Worm (Caenorhabditis elegans) whole organism, L2 larva: ENCODE data around the gene ZK622.4.
A peak's percentile ranks its signal among the peaks of the same experiment; 100 is the strongest.

Experiments used
- C34F6.9 ChIP-seq: fragments of 150-350 bp; optimal IDR thresholded peaks from 2 replicates; lab custom pipeline; 2014; ENCODE audit warnings: missing biosample characterization, missing genetic modification characterization
- F13H6.1 ChIP-seq: sonication (generic microtip); optimal IDR thresholded peaks from 2 replicates; lab custom pipeline; 2016; ENCODE audit warnings: missing genetic modification characterization, missing compliant biosample characterization
- R02D3.7 ChIP-seq: fragments of 150-350 bp; optimal IDR thresholded peaks from 2 replicates; lab custom pipeline; 2014; ENCODE audit warnings: missing biosample characterization, missing genetic modification characterization
- Y55F3AM.14 ChIP-seq: fragments of 200-800 bp; sonication (Bioruptor generic); optimal IDR thresholded peaks from 2 replicates; lab custom pipeline; 2018; ENCODE audit warnings: mild to moderate bottlenecking, missing genetic modification characterization, missing compliant biosample characterization
- ZK546.5 ChIP-seq: sonication (generic microtip); optimal IDR thresholded peaks from 2 replicates; lab custom pipeline; 2017; ENCODE audit warnings: missing biosample characterization, missing genetic modification characterization
- alr-1 ChIP-seq: fragments of 150-350 bp; optimal IDR thresholded peaks from 2 replicates; lab custom pipeline; 2014; ENCODE audit warnings: missing biosample characterization, missing genetic modification characterization
- aly-2 ChIP-seq: fragments of 150-350 bp; optimal IDR thresholded peaks from 2 replicates; lab custom pipeline; 2014; ENCODE audit warnings: missing biosample characterization, missing genetic modification characterization
- ama-1 ChIP-seq: fragments of 150-350 bp; optimal IDR thresholded peaks from 2 replicates; lab custom pipeline; 2018; ENCODE audit warnings: inconsistent platforms
- ceh-16 ChIP-seq: fragments of 150-350 bp; optimal IDR thresholded peaks from 2 replicates; lab custom pipeline; 2014; ENCODE audit warnings: missing biosample characterization, missing genetic modification characterization
- ceh-82 ChIP-seq: fragments of 150-350 bp; optimal IDR thresholded peaks from 2 replicates; lab custom pipeline; 2014; ENCODE audit warnings: missing biosample characterization, missing genetic modification characterization
- crh-2 ChIP-seq: sonication (generic microtip); optimal IDR thresholded peaks from 2 replicates; lab custom pipeline; 2017; ENCODE audit warnings: missing biosample characterization, missing genetic modification characterization
- egl-27 ChIP-seq: sonication (generic microtip); optimal IDR thresholded peaks from 3 replicates; lab custom pipeline; 2017; ENCODE audit warnings: missing biosample characterization, missing genetic modification reagents, missing genetic modification characterization
- elt-1 ChIP-seq: fragments of 150-350 bp; optimal IDR thresholded peaks from 2 replicates; lab custom pipeline; 2014; ENCODE audit warnings: missing biosample characterization, missing genetic modification characterization
- elt-3 ChIP-seq: sonication (generic microtip); optimal IDR thresholded peaks from 2 replicates; lab custom pipeline; 2017; ENCODE audit warnings: missing biosample characterization, missing genetic modification characterization
- fos-1 ChIP-seq: fragments of 150-350 bp; optimal IDR thresholded peaks from 2 replicates; lab custom pipeline; 2014; ENCODE audit warnings: missing biosample characterization, missing genetic modification characterization
- lin-11 ChIP-seq: fragments of 150-350 bp; sonication (generic microtip); optimal IDR thresholded peaks from 2 replicates; lab custom pipeline; 2014; ENCODE audit warnings: missing biosample characterization, missing genetic modification characterization, inconsistent platforms, mixed read lengths
- lin-13 ChIP-seq: fragments of 150-350 bp; optimal IDR thresholded peaks from 2 replicates; lab custom pipeline; 2014; ENCODE audit warnings: missing biosample characterization, missing genetic modification reagents, missing genetic modification characterization
- lin-39 ChIP-seq: fragments of 150-350 bp; optimal IDR thresholded peaks from 2 replicates; lab custom pipeline; 2014; ENCODE audit warnings: missing biosample characterization, missing genetic modification reagents, missing genetic modification characterization
- lsy-2 ChIP-seq, 2 experiments: fragments of 150-350 bp in 1 of 2; sonication (generic microtip) in 1 of 2; optimal IDR thresholded peaks; 2 replicates each; lab custom pipeline; 2014 to 2017; ENCODE audit warnings: missing biosample characterization in 2 of 2, missing genetic modification characterization in 2 of 2
- mab-5 ChIP-seq: fragments of 150-350 bp; optimal IDR thresholded peaks from 2 replicates; lab custom pipeline; 2014; ENCODE audit warnings: missing biosample characterization, missing genetic modification characterization
- mdl-1 ChIP-seq, 2 experiments: fragments of 150-350 bp in 1 of 2; sonication (generic microtip) in 1 of 2; optimal IDR thresholded peaks; 2 replicates each; lab custom pipeline; 2017; ENCODE audit warnings: missing biosample characterization in 2 of 2, missing genetic modification characterization in 2 of 2
- nhr-10 ChIP-seq: sonication (generic microtip); optimal IDR thresholded peaks from 2 replicates; lab custom pipeline; 2017; ENCODE audit warnings: missing biosample characterization, missing genetic modification characterization
- nhr-12 ChIP-seq: fragments of 150-350 bp; optimal IDR thresholded peaks from 2 replicates; lab custom pipeline; 2014; ENCODE audit warnings: missing biosample characterization, missing genetic modification characterization
- nhr-129 ChIP-seq: fragments of 150-350 bp; optimal IDR thresholded peaks from 2 replicates; lab custom pipeline; 2014; ENCODE audit warnings: missing biosample characterization, missing genetic modification characterization
- nhr-21 ChIP-seq: fragments of 150-350 bp; optimal IDR thresholded peaks from 2 replicates; lab custom pipeline; 2014; ENCODE audit warnings: missing biosample characterization, missing genetic modification characterization
- nhr-237 ChIP-seq: fragments of 150-350 bp; optimal IDR thresholded peaks from 2 replicates; lab custom pipeline; 2014; ENCODE audit warnings: missing biosample characterization, missing genetic modification characterization
- nhr-25 ChIP-seq: fragments of 150-350 bp; sonication (generic microtip); optimal IDR thresholded peaks from 3 replicates; lab custom pipeline; 2014; ENCODE audit warnings: missing biosample characterization, missing genetic modification characterization
- nhr-6 ChIP-seq: fragments of 150-350 bp; optimal IDR thresholded peaks from 2 replicates; lab custom pipeline; 2014; ENCODE audit warnings: missing biosample characterization, missing genetic modification characterization
- peb-1 ChIP-seq: fragments of 150-350 bp; optimal IDR thresholded peaks from 2 replicates; lab custom pipeline; 2014; ENCODE audit warnings: missing biosample characterization, missing genetic modification characterization
- sem-4 ChIP-seq: fragments of 150-350 bp; optimal IDR thresholded peaks from 2 replicates; lab custom pipeline; 2014; ENCODE audit warnings: missing biosample characterization, missing genetic modification reagents, missing genetic modification characterization
- skn-1 ChIP-seq: sonication (generic microtip); optimal IDR thresholded peaks from 2 replicates; lab custom pipeline; 2017; ENCODE audit warnings: missing biosample characterization, missing genetic modification characterization
- sma-3 ChIP-seq: sonication (generic microtip); optimal IDR thresholded peaks from 2 replicates; lab custom pipeline; 2016; ENCODE audit warnings: missing genetic modification reagents, missing genetic modification characterization, missing compliant biosample characterization
- sma-9 ChIP-seq, 2 experiments: fragments of 150-350 bp in 1 of 2; sonication (generic microtip) in 1 of 2; optimal IDR thresholded peaks; 2 replicates each; lab custom pipeline; 2014 to 2016; ENCODE audit warnings: missing genetic modification characterization in 2 of 2, mild to moderate bottlenecking in 1 of 2, missing biosample characterization in 1 of 2, missing compliant biosample characterization in 1 of 2, missing genetic modification reagents in 1 of 2, moderate library complexity in 1 of 2
- snpc-4 ChIP-seq: fragments of 150-350 bp; optimal IDR thresholded peaks from 2 replicates; lab custom pipeline; 2014; ENCODE audit warnings: missing biosample characterization, missing genetic modification characterization
- unc-39 ChIP-seq: fragments of 150-350 bp; optimal IDR thresholded peaks from 2 replicates; lab custom pipeline; 2014; ENCODE audit warnings: missing biosample characterization, missing genetic modification characterization
- unc-55 ChIP-seq: fragments of 150-350 bp; sonication (generic microtip); optimal IDR thresholded peaks from 3 replicates; lab custom pipeline; 2014; ENCODE audit warnings: missing biosample characterization, missing genetic modification reagents, missing genetic modification characterization
- unc-62 ChIP-seq: fragments of 150-350 bp; optimal IDR thresholded peaks from 2 replicates; lab custom pipeline; 2014; ENCODE audit warnings: missing biosample characterization, missing genetic modification reagents, missing genetic modification characterization
- zag-1 ChIP-seq: fragments of 150-350 bp; optimal IDR thresholded peaks from 2 replicates; lab custom pipeline; 2014; ENCODE audit warnings: missing biosample characterization, missing genetic modification characterization
- ztf-1 ChIP-seq: fragments of 200-800 bp; sonication (Bioruptor generic); conservative IDR thresholded peaks from 2 replicates; pipeline ENCODE4 v1.3.6; 2022; ENCODE audit warnings: missing genetic modification characterization, missing compliant biosample characterization
- ztf-4 ChIP-seq: fragments of 150-350 bp; optimal IDR thresholded peaks from 2 replicates; lab custom pipeline; 2014; ENCODE audit warnings: missing biosample characterization, missing genetic modification characterization

ZK622.4 gene

DNA sequence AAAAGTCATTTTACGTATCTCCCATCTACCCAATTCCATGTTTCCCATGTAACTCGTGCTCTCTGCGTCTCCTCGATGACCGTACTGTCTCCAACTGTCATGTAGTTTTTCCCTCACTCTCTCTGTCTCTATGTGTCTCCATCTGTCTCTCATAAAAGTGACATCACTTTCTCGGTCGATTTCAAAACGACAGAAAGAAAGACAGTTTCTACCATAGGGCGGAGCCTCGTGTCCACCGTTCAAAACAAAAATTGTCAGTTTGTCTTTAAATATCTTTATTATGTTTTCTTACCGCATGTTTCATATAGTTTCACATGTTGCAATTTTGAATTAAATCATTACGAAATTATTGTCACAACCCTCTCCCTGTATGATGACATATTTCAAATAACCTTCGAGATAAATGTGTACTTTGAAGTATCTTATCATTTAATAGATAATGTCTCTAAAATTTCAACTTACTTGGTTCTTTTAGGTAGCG is 37.7 kb downstream of the ZK622.4 start (continued):
- no peak for TF ChIP-seq aly-2 (tag; lab: Kevin White, UChicago)
- TF ChIP-seq peb-1 (tag; lab: Kevin White, UChicago) = no peak
- TF ChIP-seq snpc-4 = peak; percentile 4
- no peak for TF ChIP-seq R02D3.7 (tag; lab: Kevin White, UChicago)
- peak; percentile 77 for TF ChIP-seq Y55F3AM.14
- peak; percentile 85 for TF ChIP-seq C34F6.9 (tag; lab: Kevin White, UChicago)
- peak; percentile 94 for TF ChIP-seq nhr-6 (tag; lab: Kevin White, UChicago)
- TF ChIP-seq ztf-4 (tag; lab: Kevin White, UChicago) = peak; percentile 79
- peak; percentile 34 for TF ChIP-seq ceh-16
- TF ChIP-seq lin-13 (GFP tag; lab: Kevin White, UChicago) = peak; percentile 67
- peak; percentile 89 for TF ChIP-seq egl-27 (tag; lab: Kevin White, UChicago)
- TF ChIP-seq nhr-10 (tag; lab: Kevin White, UChicago) = no peak
- TF ChIP-seq lin-11 (tag; lab: Kevin White, UChicago) = no peak
- no peak for TF ChIP-seq elt-3
- no peak for TF ChIP-seq ceh-82

- TF ChIP-seq aly-2 (tag; lab: Kevin White, UChicago) = no peak
- TF ChIP-seq fos-1 = peak; percentile 58
- TF ChIP-seq nhr-6 (tag; lab: Kevin White, UChicago) = no peak
- no peak for TF ChIP-seq sem-4
- TF ChIP-seq nhr-25 (tag; lab: Kevin White, UChicago) = no peak
- peak; percentile 43 for TF ChIP-seq F13H6.1 (tag; lab: Kevin White, UChicago)
- TF ChIP-seq ceh-82 = no peak
- peak; percentile 11 for TF ChIP-seq nhr-129
- peak; percentile 2 for TF ChIP-seq ama-1
- TF ChIP-seq sma-9 (GFP tag; optimal IDR thresholded peaks at IDR 0.05; lab: Kevin White, UChicago) = peak; percentile 13
- TF ChIP-seq sma-9 (tag; optimal IDR thresholded peaks at IDR 0.05; lab: Kevin White, UChicago) = no peak
- TF ChIP-seq zag-1 (tag; lab: Kevin White, UChicago) = no peak
- TF ChIP-seq ceh-16 = no peak
- TF ChIP-seq unc-39 (tag; lab: Kevin White, UChicago) = no peak
- no peak for TF ChIP-seq ztf-1 (GFP tag; lab: Robert Waterston, UW)
- TF ChIP-seq sma-3 (GFP tag; lab: Kevin White, UChicago) = peak; percentile 5
Measured at ce11 chrII:5331677-5332303, 39.3 kb downstream of the ZK622.4 start.

DNA sequence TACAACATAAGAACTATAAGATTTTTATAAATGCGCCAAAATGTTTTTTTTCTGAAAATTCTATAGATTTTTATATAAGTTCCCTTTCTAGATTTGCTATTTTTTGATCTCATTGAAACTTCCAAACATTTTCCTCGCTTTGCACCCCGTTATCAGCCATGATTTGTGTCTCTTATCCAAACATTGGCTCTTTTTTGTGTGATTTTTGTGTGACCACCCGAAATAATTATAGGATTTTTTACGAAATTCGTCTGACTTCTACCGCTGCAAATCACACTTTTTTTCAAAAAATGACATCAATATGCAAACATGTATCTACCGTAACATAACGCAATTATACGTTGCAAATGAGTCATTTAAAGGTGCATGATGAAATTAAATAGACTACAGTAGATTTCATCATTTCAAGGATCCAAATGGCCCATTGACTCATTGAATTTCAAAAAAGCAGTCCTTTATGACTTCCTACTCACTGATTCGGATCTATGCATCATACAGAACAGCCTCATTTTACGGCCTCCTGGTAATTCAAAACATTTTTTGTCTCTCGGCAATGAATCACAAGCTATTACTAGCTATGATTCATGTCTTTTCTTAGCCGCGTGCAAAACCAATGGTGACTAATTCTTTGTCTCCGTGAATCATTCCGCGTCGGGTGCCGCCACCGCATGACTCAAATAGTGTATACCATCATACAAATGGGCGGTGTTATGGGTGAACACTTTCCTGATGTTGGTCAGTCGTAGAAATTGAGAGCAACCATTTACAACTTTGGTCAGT is 40.0 kb downstream of the ZK622.4 start:
- TF ChIP-seq unc-55 (no peak), sma-9 (GFP tag; optimal IDR thresholded peaks at IDR 0.05; lab: Kevin White, UChicago) (peak; percentile 53), sma-9 (tag; optimal IDR thresholded peaks at IDR 0.05; lab: Kevin White, UChicago) (no peak), nhr-21 (tag; lab: Kevin White, UChicago) (peak; percentile 15), fos-1 (peak; percentile 37)

DNA sequence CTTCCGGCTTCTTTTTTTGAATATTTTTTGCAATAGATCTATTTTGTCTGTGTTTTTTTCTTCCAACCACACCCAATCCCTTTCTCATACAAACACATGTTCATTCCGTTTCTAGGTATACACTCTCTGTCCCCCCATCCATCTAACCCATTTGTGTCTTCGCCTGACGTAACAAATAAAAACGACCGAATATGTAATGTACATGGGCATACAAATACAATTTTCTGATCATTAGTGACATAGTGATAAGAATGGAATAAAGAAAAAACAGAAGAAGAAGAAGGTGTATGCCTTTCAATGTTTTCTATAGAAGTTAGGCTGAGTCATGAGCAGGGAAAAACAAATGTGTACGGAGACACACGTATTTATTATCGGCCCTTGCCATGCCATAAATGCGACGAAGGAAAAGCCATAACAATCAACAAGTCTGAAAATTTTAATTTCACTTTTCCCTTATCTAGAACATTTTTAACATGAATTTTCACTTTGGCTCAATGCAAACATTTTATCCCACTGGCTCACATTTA is 41.3 kb downstream of the ZK622.4 start:
- TF ChIP-seq snpc-4 (no peak), mab-5 (tag; lab: Kevin White, UChicago) (no peak), sma-9 (GFP tag; optimal IDR thresholded peaks at IDR 0.05; lab: Kevin White, UChicago) (peak; percentile 6), sma-9 (tag; optimal IDR thresholded peaks at IDR 0.05; lab: Kevin White, UChicago) (no peak), nhr-129 (no peak), nhr-21 (tag; lab: Kevin White, UChicago) (peak; percentile 19), unc-55 (no peak), alr-1 (tag; lab: Kevin White, UChicago) (no peak), nhr-12 (tag; lab: Kevin White, UChicago) (no peak), R02D3.7 (tag; lab: Kevin White, UChicago) (no peak), C34F6.9 (tag; lab: Kevin White, UChicago) (no peak), fos-1 (peak; percentile 53)

DNA sequence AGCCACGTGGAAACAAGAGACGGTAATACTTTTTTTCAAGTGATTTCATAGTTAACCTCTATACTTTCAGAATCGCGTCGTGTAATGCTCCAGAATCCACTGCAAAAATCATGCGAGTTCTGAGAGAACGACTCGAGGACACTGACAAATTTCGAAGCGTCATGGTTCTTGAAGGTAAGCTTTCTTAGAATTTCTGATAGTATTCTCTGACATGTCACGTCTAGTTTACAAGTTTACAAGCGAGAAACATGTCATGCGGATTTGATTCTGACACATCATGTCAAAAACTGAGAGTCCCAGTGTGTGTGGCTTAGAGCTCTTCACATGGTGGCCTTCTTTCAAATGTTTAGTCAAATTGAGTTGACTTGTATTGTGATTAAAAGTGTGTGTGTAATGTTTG is 42.1 kb downstream of the ZK622.4 start:
- no peak for TF ChIP-seq F13H6.1 (tag; lab: Kevin White, UChicago)
- TF ChIP-seq ceh-82 = no peak
- TF ChIP-seq unc-62 (GFP tag; lab: Kevin White, UChicago) = no peak
- no peak for TF ChIP-seq alr-1 (tag; lab: Kevin White, UChicago)
- no peak for TF ChIP-seq skn-1 (tag; lab: Kevin White, UChicago)
- no peak for TF ChIP-seq lin-39 (tag; lab: Kevin White, UChicago)
- TF ChIP-seq sem-4 = no peak
- TF ChIP-seq lin-11 (tag; lab: Kevin White, UChicago) = no peak
- peak; percentile 2 for TF ChIP-seq lin-13 (GFP tag; lab: Kevin White, UChicago)
- peak in 1 of 2 experiments; percentile 12 for TF ChIP-seq lsy-2 (tag; optimal IDR thresholded peaks at IDR 0.05; lab: Kevin White, UChicago)
- no peak for TF ChIP-seq elt-1
- no peak for TF ChIP-seq ZK546.5 (tag; lab: Kevin White, UChicago)
- no peak for TF ChIP-seq aly-2 (tag; lab: Kevin White, UChicago)
- no peak for TF ChIP-seq fos-1
- no peak for TF ChIP-seq zag-1 (tag; lab: Kevin White, UChicago)
- TF ChIP-seq nhr-237 = no peak
- TF ChIP-seq ztf-1 (GFP tag; lab: Robert Waterston, UW) = no peak
- TF ChIP-seq snpc-4 = no peak
- TF ChIP-seq C34F6.9 (tag; lab: Kevin White, UChicago) = peak; percentile 15
- TF ChIP-seq mdl-1 (tag; optimal IDR thresholded peaks at IDR 0.05; lab: Kevin White, UChicago) = no peak
- TF ChIP-seq nhr-21 (tag; lab: Kevin White, UChicago) = peak; percentile 31
- TF ChIP-seq crh-2 (tag; lab: Kevin White, UChicago) = no peak
- TF ChIP-seq nhr-129 = peak; percentile 56
